Fruit fly (Drosophila melanogaster) whole organism, prepupa: ENCODE measurements around the gene CG12096.

Source experiments
- Blimp-1 ChIP-seq: fragments of 200-800 bp; sonication (Bioruptor generic); optimal IDR thresholded peaks from 3 replicates; lab custom pipeline; 2017; ENCODE audit warnings: missing biosample characterization, missing genetic modification characterization, mild to moderate bottlenecking, moderate library complexity, missing genetic modification reagents
- CG10631 ChIP-seq: fragments of 200-800 bp; sonication (Bioruptor generic); optimal IDR thresholded peaks from 2 replicates; lab custom pipeline; 2016; ENCODE audit warnings: missing biosample characterization, missing genetic modification characterization
- CG11762 ChIP-seq: fragments of 200-800 bp; sonication (Bioruptor generic); optimal IDR thresholded peaks from 3 replicates; lab custom pipeline; 2016; ENCODE audit warnings: missing biosample characterization, missing genetic modification characterization; ENCODE audit not compliant: insufficient read depth
- CG11902 ChIP-seq: fragments of 200-800 bp; sonication (Bioruptor generic); optimal IDR thresholded peaks from 3 replicates; lab custom pipeline; 2016; ENCODE audit warnings: missing biosample characterization, missing genetic modification characterization
- CG15336 ChIP-seq: fragments of 200-800 bp; sonication (Bioruptor generic); IDR thresholded peaks from 2 replicates; pipeline ENCODE4 v1.3.6; 2022; ENCODE audit warnings: missing biosample characterization, missing genetic modification characterization
- CG1621 ChIP-seq: fragments of 200-800 bp; sonication (Bioruptor generic); optimal IDR thresholded peaks from 3 replicates; lab custom pipeline; 2018; ENCODE audit warnings: missing biosample characterization, mild to moderate bottlenecking, missing genetic modification characterization
- CG16779 ChIP-seq: fragments of 200-800 bp; sonication (Bioruptor generic); optimal IDR thresholded peaks from 3 replicates; lab custom pipeline; 2017; ENCODE audit warnings: missing biosample characterization, mild to moderate bottlenecking, missing genetic modification characterization
- CG3032 ChIP-seq: fragments of 200-800 bp; optimal IDR thresholded peaks from 2 replicates; lab custom pipeline; 2019; ENCODE audit warnings: missing biosample characterization, mild to moderate bottlenecking, missing genetic modification characterization, moderate library complexity
- CG31627 ChIP-seq: fragments of 200-800 bp; sonication (Bioruptor generic); optimal IDR thresholded peaks from 3 replicates; lab custom pipeline; 2016; ENCODE audit warnings: missing biosample characterization, missing genetic modification characterization
- CG32006 ChIP-seq: fragments of 200-800 bp; sonication (Bioruptor generic); optimal IDR thresholded peaks from 3 replicates; lab custom pipeline; 2017; ENCODE audit warnings: missing biosample characterization, mild to moderate bottlenecking, missing genetic modification characterization
- CG34406 ChIP-seq: fragments of 200-800 bp; sonication (Bioruptor generic); optimal IDR thresholded peaks from 3 replicates; lab custom pipeline; 2016; ENCODE audit warnings: missing biosample characterization, missing genetic modification characterization
- CG3919 ChIP-seq: fragments of 200-800 bp; sonication (Bioruptor generic); optimal IDR thresholded peaks from 3 replicates; lab custom pipeline; 2016; ENCODE audit warnings: missing biosample characterization, missing genetic modification characterization
- CG4318 ChIP-seq: fragments of 200-800 bp; sonication (Bioruptor generic); optimal IDR thresholded peaks from 3 replicates; lab custom pipeline; 2017; ENCODE audit warnings: missing biosample characterization, mild to moderate bottlenecking, missing genetic modification characterization
- CG6163 ChIP-seq: fragments of 200-800 bp; sonication (Bioruptor generic); IDR thresholded peaks from 3 replicates; pipeline ENCODE4 v1.3.6; 2022; ENCODE audit warnings: missing biosample characterization, missing genetic modification characterization
- CG6276 ChIP-seq: fragments of 200-800 bp; sonication (Bioruptor generic); optimal IDR thresholded peaks from 2 replicates; lab custom pipeline; 2017; ENCODE audit warnings: missing biosample characterization, mild to moderate bottlenecking, missing genetic modification characterization
- CG6792 ChIP-seq: fragments of 200-800 bp; sonication (Bioruptor generic); optimal IDR thresholded peaks from 3 replicates; lab custom pipeline; 2016; ENCODE audit warnings: missing biosample characterization, missing genetic modification characterization
- CG6808 ChIP-seq: fragments of 200-800 bp; sonication (Bioruptor generic); optimal IDR thresholded peaks from 3 replicates; lab custom pipeline; 2017; ENCODE audit warnings: missing biosample characterization, missing genetic modification characterization, mild to moderate bottlenecking, moderate library complexity, missing genetic modification reagents
- CG7368 ChIP-seq: fragments of 200-800 bp; sonication (Bioruptor generic); optimal IDR thresholded peaks from 3 replicates; lab custom pipeline; 2016; ENCODE audit warnings: missing biosample characterization, missing genetic modification characterization
- CG8319 ChIP-seq: fragments of 200-800 bp; sonication (Bioruptor generic); optimal IDR thresholded peaks from 3 replicates; lab custom pipeline; 2016; ENCODE audit warnings: missing biosample characterization, missing genetic modification characterization
- CG8632 ChIP-seq: fragments of 200-800 bp; sonication (Bioruptor generic); optimal IDR thresholded peaks from 3 replicates; lab custom pipeline; 2016; ENCODE audit warnings: missing biosample characterization, missing genetic modification characterization
- CG9139 ChIP-seq: fragments of 200-800 bp; sonication (Bioruptor generic); optimal IDR thresholded peaks from 3 replicates; lab custom pipeline; 2017; ENCODE audit warnings: missing biosample characterization, mild to moderate bottlenecking, missing genetic modification characterization
- Eip75B ChIP-seq: fragments of 200-800 bp; sonication (Bioruptor generic); optimal IDR thresholded peaks from 3 replicates; lab custom pipeline; 2016; ENCODE audit warnings: missing biosample characterization, missing genetic modification characterization
- Eip78C ChIP-seq: fragments of 200-800 bp; sonication (Bioruptor generic); peaks from one replicate; lab custom pipeline; 2016; ENCODE audit warnings: missing biosample characterization, missing genetic modification characterization
- Eip93F ChIP-seq: fragments of 200-800 bp; sonication (Bioruptor generic); optimal IDR thresholded peaks from 2 replicates; lab custom pipeline; 2016; ENCODE audit warnings: missing biosample characterization, mild to moderate bottlenecking, missing genetic modification characterization
- Ets21C ChIP-seq: fragments of 200-800 bp; sonication (Bioruptor generic); optimal IDR thresholded peaks from 3 replicates; lab custom pipeline; 2016; ENCODE audit warnings: missing biosample characterization, missing genetic modification characterization
- Ets96B ChIP-seq: fragments of 200-800 bp; optimal IDR thresholded peaks from 2 replicates; lab custom pipeline; 2019; ENCODE audit warnings: missing biosample characterization, mild to moderate bottlenecking, missing genetic modification characterization, moderate library complexity
- Gug ChIP-seq: fragments of 200-800 bp; sonication (Bioruptor generic); IDR thresholded peaks from 2 replicates; pipeline ENCODE4 v1.3.6; 2022; ENCODE audit warnings: missing biosample characterization, missing genetic modification characterization
- Hr38 ChIP-seq: sonication (Bioruptor generic); optimal IDR thresholded peaks from 2 replicates; lab custom pipeline; 2016; ENCODE audit warnings: missing biosample characterization, missing genetic modification characterization
- Hr39 ChIP-seq: fragments of 200-800 bp; sonication (Bioruptor generic); optimal IDR thresholded peaks from 2 replicates; lab custom pipeline; 2016; ENCODE audit warnings: missing biosample characterization, missing genetic modification characterization
- Hr4 ChIP-seq: fragments of 200-800 bp; sonication (Bioruptor generic); optimal IDR thresholded peaks from 3 replicates; lab custom pipeline; 2016; ENCODE audit warnings: missing biosample characterization, missing genetic modification characterization
- Lpt ChIP-seq: fragments of 200-800 bp; sonication (Bioruptor generic); optimal IDR thresholded peaks from 3 replicates; lab custom pipeline; 2016; ENCODE audit warnings: missing biosample characterization, missing genetic modification characterization
- Met ChIP-seq: fragments of 200-800 bp; sonication (Bioruptor generic); optimal IDR thresholded peaks from 3 replicates; lab custom pipeline; 2016; ENCODE audit warnings: missing biosample characterization, missing genetic modification characterization
- OdsH ChIP-seq: fragments of 200-800 bp; sonication (Bioruptor generic); optimal IDR thresholded peaks from 3 replicates; lab custom pipeline; 2016; ENCODE audit warnings: missing biosample characterization, missing genetic modification characterization
- Sox102F ChIP-seq: fragments of 200-800 bp; sonication (Bioruptor generic); optimal IDR thresholded peaks from 2 replicates; lab custom pipeline; 2016; ENCODE audit warnings: missing biosample characterization, mild to moderate bottlenecking, missing genetic modification characterization
- Sox14 ChIP-seq: fragments of 200-800 bp; sonication (Bioruptor generic); optimal IDR thresholded peaks from 3 replicates; lab custom pipeline; 2016; ENCODE audit warnings: missing biosample characterization, missing genetic modification characterization
- acj6 ChIP-seq: fragments of 200-800 bp; sonication (Bioruptor generic); optimal IDR thresholded peaks from 3 replicates; lab custom pipeline; 2016; ENCODE audit warnings: missing biosample characterization, missing genetic modification characterization
- dac ChIP-seq: fragments of 200-800 bp; sonication (Bioruptor generic); optimal IDR thresholded peaks from 2 replicates; lab custom pipeline; 2017; ENCODE audit warnings: missing biosample characterization, mild to moderate bottlenecking, missing genetic modification characterization
- dsx ChIP-seq: fragments of 200-800 bp; optimal IDR thresholded peaks from 3 replicates; lab custom pipeline; 2019; ENCODE audit warnings: missing biosample characterization, mild to moderate bottlenecking, missing genetic modification characterization, moderate library complexity; ENCODE audit not compliant: poor library complexity, severe bottlenecking
- eg ChIP-seq: fragments of 200-800 bp; sonication (Bioruptor generic); IDR thresholded peaks from 3 replicates; pipeline ENCODE4 v1.3.6; 2022; ENCODE audit warnings: missing biosample characterization, missing genetic modification characterization
- esn ChIP-seq: fragments of 200-800 bp; sonication (Bioruptor generic); optimal IDR thresholded peaks from 2 replicates; lab custom pipeline; 2016; ENCODE audit warnings: missing biosample characterization, mild to moderate bottlenecking, missing genetic modification characterization, moderate library complexity
- fd59A ChIP-seq: fragments of 200-800 bp; sonication (Bioruptor generic); optimal IDR thresholded peaks from 2 replicates; lab custom pipeline; 2017; ENCODE audit warnings: missing biosample characterization, mild to moderate bottlenecking, missing genetic modification characterization, missing genetic modification reagents
- fd85E ChIP-seq: fragments of 200-800 bp; sonication (Bioruptor generic); optimal IDR thresholded peaks from 3 replicates; lab custom pipeline; 2016; ENCODE audit warnings: missing biosample characterization, missing genetic modification characterization
- net ChIP-seq: fragments of 200-800 bp; sonication (Bioruptor generic); optimal IDR thresholded peaks from 3 replicates; lab custom pipeline; 2016; ENCODE audit warnings: missing biosample characterization, missing genetic modification characterization
- pdm3 ChIP-seq: fragments of 200-800 bp; sonication (Bioruptor generic); optimal IDR thresholded peaks from 3 replicates; lab custom pipeline; 2016; ENCODE audit warnings: missing biosample characterization, missing genetic modification characterization
- salr ChIP-seq, 2 experiments: fragments of 200-800 bp; sonication (Bioruptor generic); optimal IDR thresholded peaks; 3 replicates each; lab custom pipeline; 2016 to 2018; ENCODE audit warnings: missing biosample characterization in 2 of 2, missing genetic modification characterization in 2 of 2, mild to moderate bottlenecking in 1 of 2
- spab ChIP-seq: fragments of 200-800 bp; sonication (Bioruptor generic); optimal IDR thresholded peaks from 2 replicates; lab custom pipeline; 2017; ENCODE audit warnings: missing biosample characterization, mild to moderate bottlenecking, missing genetic modification characterization, missing genetic modification reagents

Gene CG12096

DNA sequence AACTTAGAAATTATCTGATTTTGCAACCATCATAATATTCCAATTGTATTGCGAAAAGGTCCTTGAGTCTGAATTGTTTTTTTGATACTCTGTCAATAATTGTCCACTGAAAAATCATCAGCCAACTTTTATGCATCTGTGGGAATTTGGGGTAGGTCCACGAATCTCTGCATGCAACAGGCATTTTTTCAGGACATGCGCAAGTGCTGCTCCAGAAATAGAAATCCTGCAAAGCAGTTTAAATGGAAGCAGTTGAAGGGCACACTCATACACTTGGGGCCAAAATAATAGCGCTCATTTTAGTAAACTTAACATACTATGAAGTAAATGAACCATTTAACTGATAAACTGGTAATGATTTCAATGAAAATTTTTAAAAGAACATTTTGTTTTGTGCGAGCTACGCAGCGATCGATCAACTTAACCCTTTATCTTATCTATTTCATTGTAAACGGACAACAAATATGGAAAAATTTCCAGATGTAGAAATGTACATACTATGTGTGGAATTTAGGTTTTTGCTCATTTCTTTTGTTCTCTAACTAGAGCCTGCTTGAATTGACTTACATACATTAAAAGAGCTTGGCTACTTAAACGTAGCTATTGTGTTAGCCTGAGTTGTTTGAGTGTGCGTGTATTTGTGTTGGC, 29.1 kb upstream of the CG12096 start (continued):
- peak; percentile 61 for TF ChIP-seq Eip75B (GFP tag; lab: Kevin White, UChicago)
- TF ChIP-seq Blimp-1 (GFP tag; lab: Kevin White, UChicago) = no peak
- TF ChIP-seq Hr39 (GFP tag; lab: Kevin White, UChicago) = peak; percentile 38
- TF ChIP-seq Sox102F (GFP tag; lab: Kevin White, UChicago) = peak; percentile 43
- TF ChIP-seq CG15336 (GFP tag; lab: Robert Waterston, UW) = peak; percentile 68
- no peak for TF ChIP-seq Eip93F
- peak; percentile 58 for TF ChIP-seq CG8632 (GFP tag; lab: Kevin White, UChicago)
- 0 out of 3 replicates have a peak, but pooled peaks have one; percentile 38 for TF ChIP-seq CG6163 (GFP tag; lab: Robert Waterston, UW)
- peak; percentile 63 for TF ChIP-seq Sox14 (GFP tag; lab: Kevin White, UChicago)
- peak; percentile 56 for TF ChIP-seq Met
- peak; percentile 45 for TF ChIP-seq CG9139
- TF ChIP-seq CG6792 = peak; percentile 47
- peak in 1 of 2 experiments; percentile 26 for TF ChIP-seq salr (GFP tag; optimal IDR thresholded peaks at IDR 0.05; lab: Kevin White, UChicago)
- peak; percentile 60 for TF ChIP-seq pdm3
- TF ChIP-seq CG10631 (GFP tag; lab: Kevin White, UChicago) = peak; percentile 49
- TF ChIP-seq Ets21C = peak; percentile 2

- peak; percentile 99 for TF ChIP-seq Eip78C
- TF ChIP-seq CG8632 (GFP tag; lab: Kevin White, UChicago) = peak; percentile 94
- TF ChIP-seq CG3919 = peak; percentile 99
- peak; percentile 91 to 96 for TF ChIP-seq salr (GFP tag; optimal IDR thresholded peaks at IDR 0.05; lab: Kevin White, UChicago)
- TF ChIP-seq CG10631 (GFP tag; lab: Kevin White, UChicago) = peak; percentile 98
- TF ChIP-seq Hr4 (GFP tag; lab: Kevin White, UChicago) = peak; percentile 99
- TF ChIP-seq CG11762 = peak; percentile 96
- peak; percentile 91 for TF ChIP-seq fd59A
- peak; percentile 99 for TF ChIP-seq CG6276 (GFP tag; lab: Kevin White, UChicago)
- peak; percentile 99 for TF ChIP-seq esn (GFP tag; lab: Kevin White, UChicago)
- peak; percentile 98 for TF ChIP-seq Sox102F (GFP tag; lab: Kevin White, UChicago)
- peak; percentile 94 for TF ChIP-seq fd85E (GFP tag; lab: Kevin White, UChicago)
- TF ChIP-seq Hr38 (GFP tag; lab: Kevin White, UChicago) = peak; percentile 97
- TF ChIP-seq CG1621 = peak; percentile 93
- peak; percentile 98 for TF ChIP-seq CG6792
- TF ChIP-seq Lpt = peak; percentile 99
- peak; percentile 83 for TF ChIP-seq CG6808 (GFP tag; lab: Kevin White, UChicago)
- peak; percentile 99 for TF ChIP-seq Met
- TF ChIP-seq CG3032 (tag; lab: Kevin White, UChicago) = peak; percentile 88
- peak; percentile 98 for TF ChIP-seq acj6
- TF ChIP-seq spab = peak; percentile 88
- peak; percentile 95 for TF ChIP-seq CG34406 (GFP tag; lab: Kevin White, UChicago)
- TF ChIP-seq CG16779 (tag; lab: Kevin White, UChicago) = peak; percentile 96
- TF ChIP-seq CG8319 (GFP tag; lab: Kevin White, UChicago) = peak; percentile 97
- peak; percentile 98 for TF ChIP-seq CG7368 (GFP tag; lab: Kevin White, UChicago)
- peak; percentile 99 for TF ChIP-seq CG4318 (GFP tag; lab: Kevin White, UChicago)
- peak; percentile 99 for TF ChIP-seq CG31627 (GFP tag; lab: Kevin White, UChicago)
- peak; percentile 99 for TF ChIP-seq pdm3
- peak; percentile 86 for TF ChIP-seq dsx (GFP tag; lab: Kevin White, UChicago)
- TF ChIP-seq Gug = peak; percentile 99
- peak; percentile 91 for TF ChIP-seq Ets96B (tag; lab: Kevin White, UChicago)
- TF ChIP-seq Eip75B (GFP tag; lab: Kevin White, UChicago) = peak; percentile 97
- peak; percentile 99 for TF ChIP-seq CG32006 (GFP tag; lab: Kevin White, UChicago)
- peak; percentile 100 for TF ChIP-seq eg (GFP tag; lab: Robert Waterston, UW)
- TF ChIP-seq Sox14 (GFP tag; lab: Kevin White, UChicago) = peak; percentile 99
- peak; percentile 99 for TF ChIP-seq CG15336 (GFP tag; lab: Robert Waterston, UW)
- TF ChIP-seq OdsH (GFP tag; lab: Kevin White, UChicago) = peak; percentile 99
- peak; percentile 98 for TF ChIP-seq net (GFP tag; lab: Kevin White, UChicago)
- TF ChIP-seq CG11902 (GFP tag; lab: Kevin White, UChicago) = peak; percentile 97
- peak; percentile 99 for TF ChIP-seq dac (GFP tag; lab: Kevin White, UChicago)
These were observed 28.2 kb upstream of the CG12096 start for dm6 chrX:13131063-13131773.
